Worm (Caenorhabditis elegans) whole organism, late embryonic: ENCODE data around the gene T11B7.2.

Experiments
- C38D4.7 ChIP-seq: fragments of 200-800 bp; sonication (Bioruptor generic); optimal IDR thresholded peaks from 2 replicates; lab custom pipeline; 2018; ENCODE audit warnings: mild to moderate bottlenecking, missing genetic modification characterization, moderate library complexity, missing compliant biosample characterization
- dmd-4 ChIP-seq: sonication (generic microtip); optimal IDR thresholded peaks from 2 replicates; lab custom pipeline; 2016; ENCODE audit warnings: borderline replicate concordance, missing genetic modification characterization, missing compliant biosample characterization
- eyg-1 ChIP-seq: sonication (generic microtip); optimal IDR thresholded peaks from 2 replicates; lab custom pipeline; 2016; ENCODE audit warnings: missing genotype, missing genetic modification characterization, missing compliant biosample characterization
- nhr-11 ChIP-seq: fragments of 150-350 bp; optimal IDR thresholded peaks from 2 replicates; lab custom pipeline; 2014; ENCODE audit warnings: missing biosample characterization, missing genetic modification characterization
- npax-4 ChIP-seq: sonication (generic microtip); optimal IDR thresholded peaks from 2 replicates; lab custom pipeline; 2016; ENCODE audit warnings: missing genetic modification characterization, missing compliant biosample characterization
- sox-2 ChIP-seq: fragments of 200-800 bp; sonication (Bioruptor generic); IDR thresholded peaks from 2 replicates; pipeline ENCODE4 v1.3.6; 2022; ENCODE audit warnings: missing genetic modification reagents, missing genetic modification characterization, missing compliant biosample characterization

DNA sequence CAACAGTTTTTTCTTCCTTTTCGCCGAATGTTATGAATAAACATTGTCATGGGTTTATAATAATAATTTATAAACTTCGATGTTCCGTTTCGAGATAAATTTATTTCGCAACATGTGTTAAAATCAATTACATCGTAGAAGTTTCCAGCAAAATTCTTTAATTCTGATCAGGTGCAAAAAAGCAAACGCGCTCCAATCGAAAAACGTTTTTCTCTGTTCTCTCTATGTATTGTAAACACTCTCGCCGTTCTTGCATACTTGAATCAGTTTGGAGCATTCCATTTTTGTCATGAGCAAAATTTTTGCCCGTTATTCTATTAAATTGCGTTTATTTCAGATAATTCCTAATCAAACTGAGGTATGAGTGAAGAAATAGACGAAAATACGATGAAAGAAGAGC lies 49.4 kb upstream of the T11B7.2 start, which contains the start of gene rad-54.L2:
- TF ChIP-seq eyg-1 (tag; lab: Kevin White, UChicago) (no peak), nhr-11 (tag; lab: Kevin White, UChicago) (no peak), sox-2 (GFP tag; lab: Robert Waterston, UW) (no peak), dmd-4 (tag; lab: Kevin White, UChicago) (no peak), npax-4 (tag; lab: Kevin White, UChicago) (no peak), C38D4.7 (GFP tag; lab: Kevin White, UChicago) (no peak)
